Fruit fly (Drosophila melanogaster): Measurements from ENCODE around the gene Vha16-3.

DNA sequence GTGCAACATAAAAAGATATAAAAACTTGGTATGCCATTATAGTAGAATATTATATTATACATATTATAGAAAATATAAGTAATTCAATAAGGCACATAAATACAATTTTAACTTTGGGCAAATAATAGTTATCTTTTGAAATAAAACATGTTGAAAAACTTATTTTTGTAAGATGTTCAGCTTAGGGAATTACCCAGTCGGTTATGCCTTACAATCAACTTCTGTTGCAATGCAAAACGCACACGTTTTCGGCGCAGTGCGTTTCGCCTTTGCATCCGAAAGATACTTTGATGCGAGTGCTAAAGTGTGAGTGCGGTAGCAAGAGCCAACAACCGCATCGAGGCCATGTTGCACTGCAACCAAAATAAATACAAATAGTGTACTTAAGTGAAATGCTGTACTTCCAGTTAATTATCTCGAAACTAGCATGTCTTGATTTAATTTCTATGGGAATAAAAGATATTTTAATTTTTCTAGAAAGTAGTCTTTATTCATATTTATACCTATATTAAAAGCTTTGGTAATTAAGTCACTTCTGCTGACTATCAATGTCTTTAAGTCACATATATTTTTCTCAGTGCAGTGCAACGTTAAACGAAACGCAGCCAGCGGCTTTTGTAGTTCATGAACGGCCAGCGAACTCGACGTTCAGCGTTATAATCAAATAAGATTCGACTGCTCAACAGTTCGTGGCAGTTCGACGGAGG, 25.9 kb upstream of the Vha16-3 start:
- TF ChIP-seq psq (optimal IDR thresholded peaks at IDR 0.05): no peak
- no peak for TF ChIP-seq insv (optimal IDR thresholded peaks at IDR 0.05)

Measured in Kc167 (cell line).